Worm (Caenorhabditis elegans) whole organism, midembryonic: ENCODE data around the gene gck-3.

Experiments used
- cog-1 ChIP-seq: sonication (generic microtip); optimal IDR thresholded peaks from 2 replicates; lab custom pipeline; 2016; ENCODE audit warnings: missing genetic modification characterization, missing compliant biosample characterization
- klf-2 ChIP-seq: fragments of 200-800 bp; sonication (Bioruptor generic); conservative IDR thresholded peaks from 2 replicates; pipeline ENCODE4 v1.3.6; 2022; ENCODE audit warnings: missing genetic modification reagents, missing genetic modification characterization, missing compliant biosample characterization
- med-1 ChIP-seq: sonication (generic microtip); optimal IDR thresholded peaks from 2 replicates; lab custom pipeline; 2017; ENCODE audit warnings: missing genetic modification characterization, mild to moderate bottlenecking, missing compliant biosample characterization, antibody characterized with exemption, missing genetic modification reagents; ENCODE audit not compliant: insufficient read depth

- TF ChIP-seq cog-1 (tag; lab: Kevin White, UChicago) (no peak), klf-2 (no peak), med-1 (GFP tag; lab: Kevin White, UChicago) (no peak)
These were observed 18.5 kb downstream of the gck-3 start for ce11 chrV:17948036-17948691.
